Fruit fly (Drosophila melanogaster) whole organism, embryonic: Measurements from ENCODE around the gene CG10232.
A peak's percentile ranks its signal among the peaks of the same experiment; 100 is the strongest.

ENCODE experiments used
- Abd-B ChIP-seq: fragments of 200-800 bp; sonication (Bioruptor generic); optimal IDR thresholded peaks from 2 replicates; lab custom pipeline; 2018; ENCODE audit warnings: missing biosample characterization, mild to moderate bottlenecking, missing genetic modification characterization, moderate library complexity
- CG10462 ChIP-seq: fragments of 200-800 bp; sonication (Bioruptor generic); optimal IDR thresholded peaks from 2 replicates; lab custom pipeline; 2016; ENCODE audit warnings: missing biosample characterization, missing genetic modification characterization
- CG10654 ChIP-seq: fragments of 200-800 bp; sonication (Bioruptor generic); optimal IDR thresholded peaks from 2 replicates; lab custom pipeline; 2016; ENCODE audit warnings: missing biosample characterization, missing genetic modification characterization
- CG11085 ChIP-seq: fragments of 200-800 bp; sonication (Bioruptor generic); IDR thresholded peaks from 2 replicates; pipeline ENCODE4 v1.3.6; 2022; ENCODE audit warnings: missing biosample characterization, missing genetic modification characterization
- CG11093 ChIP-seq: fragments of 200-800 bp; sonication (Bioruptor generic); IDR thresholded peaks from 3 replicates; pipeline ENCODE4 v1.3.6; 2022; ENCODE audit warnings: missing biosample characterization, missing genetic modification characterization
- CG11696 ChIP-seq: fragments of 200-800 bp; sonication (Bioruptor generic); IDR thresholded peaks from 2 replicates; pipeline ENCODE4 v1.3.6; 2022; ENCODE audit warnings: missing biosample characterization, missing genetic modification characterization
- CG11723 ChIP-seq: fragments of 200-800 bp; sonication (Bioruptor generic); optimal IDR thresholded peaks from 2 replicates; lab custom pipeline; 2017; ENCODE audit warnings: missing biosample characterization, mild to moderate bottlenecking, missing genetic modification characterization
- CG12942 ChIP-seq: fragments of 200-800 bp; sonication (Bioruptor generic); optimal IDR thresholded peaks from 3 replicates; lab custom pipeline; 2016; ENCODE audit warnings: missing biosample characterization, missing genetic modification characterization
- CG14050 ChIP-seq: fragments of 200-800 bp; sonication (Bioruptor generic); IDR thresholded peaks from 3 replicates; pipeline ENCODE4 v1.3.6; 2022; ENCODE audit warnings: missing biosample characterization, missing genetic modification characterization
- CG14860 ChIP-seq: fragments of 200-800 bp; sonication (Bioruptor generic); IDR thresholded peaks from 3 replicates; pipeline ENCODE4 v1.3.6; 2022; ENCODE audit warnings: missing biosample characterization, missing genetic modification characterization; ENCODE audit not compliant: partially characterized antibody
- CG15479 ChIP-seq: fragments of 200-800 bp; sonication (Bioruptor generic); optimal IDR thresholded peaks from 3 replicates; lab custom pipeline; 2019; ENCODE audit warnings: missing biosample characterization, mild to moderate bottlenecking, missing genetic modification characterization, moderate library complexity
- CG17912 ChIP-seq: fragments of 200-800 bp; sonication (Bioruptor generic); optimal IDR thresholded peaks from 2 replicates; lab custom pipeline; 2018; ENCODE audit warnings: missing biosample characterization, mild to moderate bottlenecking, missing genetic modification characterization
- CG18262 ChIP-seq: fragments of 200-800 bp; optimal IDR thresholded peaks from 3 replicates; lab custom pipeline; 2019; ENCODE audit warnings: missing biosample characterization, mild to moderate bottlenecking, missing genetic modification characterization, moderate library complexity
- CG18764 ChIP-seq: fragments of 200-800 bp; sonication (Bioruptor generic); optimal IDR thresholded peaks from 3 replicates; lab custom pipeline; 2016; ENCODE audit warnings: missing biosample characterization, missing genetic modification characterization
- CG2678 ChIP-seq: fragments of 200-800 bp; sonication (Bioruptor generic); optimal IDR thresholded peaks from 3 replicates; lab custom pipeline; 2019; ENCODE audit warnings: missing biosample characterization, mild to moderate bottlenecking, missing genetic modification characterization, moderate library complexity
- CG30431 ChIP-seq: fragments of 200-800 bp; sonication (Bioruptor generic); optimal IDR thresholded peaks from 2 replicates; lab custom pipeline; 2017; ENCODE audit warnings: missing biosample characterization, missing genetic modification characterization
- CG4360 ChIP-seq: fragments of 200-800 bp; sonication (Bioruptor generic); IDR thresholded peaks from 2 replicates; pipeline ENCODE4 v1.3.6; 2022; ENCODE audit warnings: missing biosample characterization, missing genetic modification characterization
- CG5953 ChIP-seq: fragments of 200-800 bp; sonication (Bioruptor generic); IDR thresholded peaks from 2 replicates; pipeline ENCODE4 v1.3.6; 2022; ENCODE audit warnings: missing biosample characterization, missing genetic modification characterization
- CG8924 ChIP-seq: fragments of 200-800 bp; optimal IDR thresholded peaks from 3 replicates; lab custom pipeline; 2019; ENCODE audit warnings: missing biosample characterization, mild to moderate bottlenecking, missing genetic modification characterization, moderate library complexity
- Dp ChIP-seq: fragments of 200-800 bp; sonication (Bioruptor generic); optimal IDR thresholded peaks from 2 replicates; lab custom pipeline; 2018; ENCODE audit warnings: missing biosample characterization, mild to moderate bottlenecking, missing genetic modification characterization, moderate library complexity
- Hand ChIP-seq: fragments of 200-800 bp; sonication (Bioruptor generic); optimal IDR thresholded peaks from 2 replicates; lab custom pipeline; 2017; ENCODE audit warnings: mild to moderate bottlenecking, missing biosample characterization, missing genetic modification reagents, missing genetic modification characterization
- Lhr ChIP-seq: fragments of 200-800 bp; sonication (Bioruptor generic); optimal IDR thresholded peaks from 3 replicates; lab custom pipeline; 2017; ENCODE audit warnings: mild to moderate bottlenecking, missing biosample characterization, missing genetic modification reagents, missing genetic modification characterization
- Max ChIP-seq: fragments of 200-800 bp; sonication (Bioruptor generic); optimal IDR thresholded peaks from 2 replicates; lab custom pipeline; 2016; ENCODE audit warnings: missing biosample characterization, mild to moderate bottlenecking, missing genetic modification characterization
- Mrtf ChIP-seq: fragments of 200-800 bp; sonication (Bioruptor generic); IDR thresholded peaks from 3 replicates; pipeline ENCODE4 v1.3.6; 2022; ENCODE audit warnings: missing biosample characterization, missing genetic modification characterization
- Nf-YB ChIP-seq: fragments of 200-800 bp; sonication (Bioruptor generic); optimal IDR thresholded peaks from 3 replicates; lab custom pipeline; 2019; ENCODE audit warnings: missing biosample characterization, mild to moderate bottlenecking, missing genetic modification characterization, moderate library complexity
- Nf-YC ChIP-seq: fragments of 200-800 bp; optimal IDR thresholded peaks from 3 replicates; lab custom pipeline; 2019; ENCODE audit warnings: missing biosample characterization, mild to moderate bottlenecking, missing genetic modification characterization, moderate library complexity
- NfI ChIP-seq: fragments of 200-800 bp; sonication (Bioruptor generic); optimal IDR thresholded peaks from 3 replicates; lab custom pipeline; 2018; ENCODE audit warnings: missing biosample characterization, mild to moderate bottlenecking, missing genetic modification characterization, moderate library complexity
- Opbp ChIP-seq: fragments of 200-800 bp; sonication (Bioruptor generic); IDR thresholded peaks from 3 replicates; pipeline ENCODE4 v1.3.6; 2022; ENCODE audit warnings: missing biosample characterization, missing genetic modification characterization; ENCODE audit not compliant: partially characterized antibody
- Stat92E ChIP-seq, 3 experiments: fragments of >200 bp in 2 of 3; fragments of 200-800 bp in 1 of 3; sonication (Bioruptor generic) in 1 of 3; optimal IDR thresholded peaks; 2 replicates each; lab custom pipeline; 2017 to 2019; ENCODE audit warnings: missing biosample characterization in 3 of 3, missing genetic modification characterization in 3 of 3, mild to moderate bottlenecking in 1 of 3, moderate library complexity in 1 of 3
- TFAM ChIP-seq: fragments of 200-800 bp; sonication (Bioruptor generic); optimal IDR thresholded peaks from 2 replicates; lab custom pipeline; 2017; ENCODE audit warnings: missing biosample characterization, missing genetic modification characterization, inconsistent platforms
- Vsx1 ChIP-seq: fragments of 200-800 bp; sonication (Bioruptor generic); optimal IDR thresholded peaks from 2 replicates; lab custom pipeline; 2017; ENCODE audit warnings: missing biosample characterization, mild to moderate bottlenecking, missing genetic modification characterization, missing genetic modification reagents
- aop ChIP-seq: fragments of 200-800 bp; sonication (Bioruptor generic); IDR thresholded peaks from 2 replicates; pipeline ENCODE4 v1.3.6; 2022; ENCODE audit warnings: missing biosample characterization, missing genetic modification characterization
- ash1 ChIP-seq: fragments of 200-800 bp; sonication (Bioruptor generic); optimal IDR thresholded peaks from 2 replicates; lab custom pipeline; 2018; ENCODE audit warnings: missing biosample characterization, mild to moderate bottlenecking, missing genetic modification characterization
- bowl ChIP-seq: fragments of 200-800 bp; sonication (Bioruptor generic); IDR thresholded peaks from 2 replicates; pipeline ENCODE4 v1.3.6; 2022; ENCODE audit warnings: missing biosample characterization, missing genetic modification characterization
- ci ChIP-seq: fragments of 200-800 bp; sonication (Bioruptor generic); IDR thresholded peaks from 3 replicates; pipeline ENCODE4 v1.3.6; 2022; ENCODE audit warnings: missing biosample characterization, missing genetic modification characterization
- cwo ChIP-seq: fragments of 200-800 bp; sonication (Bioruptor generic); optimal IDR thresholded peaks from 3 replicates; lab custom pipeline; 2017; ENCODE audit warnings: missing biosample characterization, missing genetic modification characterization, mild to moderate bottlenecking, moderate library complexity, missing genetic modification reagents
- da ChIP-seq: fragments of 200-800 bp; sonication (Bioruptor generic); optimal IDR thresholded peaks from 2 replicates; lab custom pipeline; 2016; ENCODE audit warnings: missing biosample characterization, missing genetic modification characterization
- dm ChIP-seq: fragments of 200-800 bp; sonication (Bioruptor generic); optimal IDR thresholded peaks from 3 replicates; lab custom pipeline; 2016; ENCODE audit warnings: missing biosample characterization, missing genetic modification characterization
- eyg ChIP-seq: fragments of 200-800 bp; sonication (Bioruptor generic); optimal IDR thresholded peaks from 3 replicates; lab custom pipeline; 2016; ENCODE audit warnings: missing biosample characterization, missing genetic modification characterization
- ftz-f1 ChIP-seq: fragments of 200-800 bp; sonication (Bioruptor generic); optimal IDR thresholded peaks from 2 replicates; lab custom pipeline; 2016; ENCODE audit warnings: missing biosample characterization, missing genetic modification characterization
- ind ChIP-seq: fragments of 200-800 bp; sonication (Bioruptor generic); optimal IDR thresholded peaks from 3 replicates; lab custom pipeline; 2016; ENCODE audit warnings: missing biosample characterization, missing genetic modification characterization
- klu ChIP-seq: fragments of 200-800 bp; sonication (Bioruptor generic); IDR thresholded peaks from 2 replicates; pipeline ENCODE4 v1.3.6; 2022; ENCODE audit warnings: missing biosample characterization, missing genetic modification characterization
- lola ChIP-seq, 3 experiments: fragments of >200 bp in 2 of 3; fragments of 200-800 bp in 1 of 3; sonication (Bioruptor generic) in 1 of 3; optimal IDR thresholded peaks; 2 replicates each; lab custom pipeline; 2017 to 2019; ENCODE audit warnings: missing biosample characterization in 3 of 3, missing genetic modification characterization in 3 of 3, mild to moderate bottlenecking in 1 of 3, moderate library complexity in 1 of 3
- phol ChIP-seq: fragments of 200-800 bp; sonication (Bioruptor generic); optimal IDR thresholded peaks from 3 replicates; lab custom pipeline; 2018; ENCODE audit warnings: missing biosample characterization, mild to moderate bottlenecking, missing genetic modification characterization, moderate library complexity
- psq ChIP-seq: fragments of 200-800 bp; sonication (Bioruptor generic); optimal IDR thresholded peaks from 2 replicates; lab custom pipeline; 2017; ENCODE audit warnings: missing biosample characterization, missing genetic modification characterization
- repo ChIP-seq: fragments of 200-800 bp; sonication (Bioruptor generic); optimal IDR thresholded peaks from 2 replicates; lab custom pipeline; 2016; ENCODE audit warnings: missing biosample characterization, missing genetic modification characterization
- tap ChIP-seq: fragments of 200-800 bp; optimal IDR thresholded peaks from 3 replicates; lab custom pipeline; 2019; ENCODE audit warnings: missing biosample characterization, mild to moderate bottlenecking, missing genetic modification characterization, moderate library complexity
- trh ChIP-seq: fragments of 200-800 bp; sonication (Bioruptor generic); optimal IDR thresholded peaks from 2 replicates; lab custom pipeline; 2016; ENCODE audit warnings: missing biosample characterization, missing genetic modification characterization
- zen2 ChIP-seq: fragments of 200-800 bp; sonication (Bioruptor generic); IDR thresholded peaks from 3 replicates; pipeline ENCODE4 v1.3.6; 2022; ENCODE audit warnings: missing biosample characterization, missing genetic modification characterization; ENCODE audit not compliant: partially characterized antibody

CG10232 gene

DNA sequence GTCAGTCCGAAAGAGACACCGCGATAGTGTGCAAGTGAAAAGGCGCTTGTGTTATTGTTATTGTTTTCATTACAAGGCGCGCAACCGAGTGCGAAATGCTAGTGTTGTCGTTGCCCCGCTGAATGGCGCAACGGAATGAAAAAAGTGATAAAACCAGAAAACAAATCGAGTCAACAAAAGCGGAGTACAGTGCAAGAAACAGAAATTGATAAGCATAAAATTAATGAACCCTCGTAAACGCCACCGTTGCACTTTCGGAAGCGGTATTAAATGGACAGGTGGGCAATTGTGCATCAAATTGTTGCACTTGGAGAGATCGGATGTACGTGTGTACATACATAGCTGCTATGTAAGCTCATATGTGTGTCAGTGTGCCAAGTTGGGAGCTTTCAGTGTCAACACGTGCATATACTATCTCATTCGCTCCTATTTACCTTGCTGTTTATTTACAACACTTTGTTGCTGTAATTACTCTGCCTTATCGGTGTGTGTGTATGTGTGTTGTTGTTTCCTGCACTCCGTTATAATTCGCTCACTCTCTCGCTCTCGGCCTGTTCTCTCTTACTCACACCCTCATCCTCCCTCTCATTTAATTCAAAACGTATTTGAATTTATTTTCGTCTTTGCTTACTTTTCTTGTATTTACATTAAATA lies 2.1 kb upstream of the CG10232 start (continued):
- TF ChIP-seq zen2 (no peak), CG2678 (tag; lab: Kevin White, UChicago) (peak; percentile 83), CG18764 (GFP tag; lab: Kevin White, UChicago) (no peak), ci (GFP tag; lab: Robert Waterston, UW) (peak; percentile 81), eyg (peak; percentile 75), tap (tag; lab: Kevin White, UChicago) (peak; percentile 76), Abd-B (GFP tag; lab: Kevin White, UChicago) (no peak), Nf-YB (GFP tag; lab: Kevin White, UChicago) (no peak), cwo (GFP tag; lab: Kevin White, UChicago) (peak; percentile 73), Dp (no peak), CG12942 (no peak), CG14860 (GFP tag; lab: Robert Waterston, UW) (no peak), Vsx1 (peak; percentile 52), ash1 (GFP tag; lab: Kevin White, UChicago) (peak; percentile 4), CG11093 (GFP tag; lab: Robert Waterston, UW) (no peak), Hand (GFP tag; lab: Kevin White, UChicago) (no peak), CG15479 (GFP tag; lab: Kevin White, UChicago) (peak; percentile 22), Stat92E (GFP tag; optimal IDR thresholded peaks at IDR 0.05; lab: Kevin White, UChicago) (peak in 1 of 3 experiments; percentile 47), Nf-YC (no peak), psq (GFP tag; lab: Kevin White, UChicago) (no peak), da (no peak), aop (GFP tag; lab: Robert Waterston, UW) (no peak), CG10462 (peak; percentile 21), CG17912 (GFP tag; lab: Kevin White, UChicago) (peak; percentile 32), klu (GFP tag; lab: Robert Waterston, UW) (no peak), Opbp (GFP tag; lab: Robert Waterston, UW) (no peak), CG30431 (GFP tag; lab: Kevin White, UChicago) (no peak), bowl (peak; percentile 49; the same call in 1 of the 2 replicates), CG11085 (GFP tag; lab: Robert Waterston, UW) (no peak), lola (GFP tag; optimal IDR thresholded peaks at IDR 0.05; lab: Kevin White, UChicago) (no peak), NfI (GFP tag; lab: Kevin White, UChicago) (no peak), Mrtf (GFP tag; lab: Robert Waterston, UW) (no peak), CG11723 (GFP tag; lab: Kevin White, UChicago) (peak; percentile 51), ind (GFP tag; lab: Kevin White, UChicago) (peak; percentile 18), trh (GFP tag; lab: Kevin White, UChicago) (peak; percentile 76), CG18262 (tag; lab: Kevin White, UChicago) (peak; percentile 9), CG4360 (peak; percentile 69), CG10654 (no peak), CG8924 (tag; lab: Kevin White, UChicago) (peak; percentile 39), ftz-f1 (GFP tag; lab: Kevin White, UChicago) (no peak), phol (no peak), TFAM (GFP tag; lab: Kevin White, UChicago) (peak; percentile 13), dm (no peak), Max (GFP tag; lab: Kevin White, UChicago) (peak; percentile 10), Lhr (GFP tag; lab: Kevin White, UChicago) (no peak), CG5953 (peak; percentile 54; the same call in 1 of the 2 replicates), CG14050 (peak; percentile 69; the same call in 2 of the 3 replicates), CG11696 (GFP tag; lab: Robert Waterston, UW) (peak; percentile 56), repo (GFP tag; lab: Kevin White, UChicago) (peak; percentile 85)
